Fruit fly (Drosophila melanogaster) whole organism, prepupa: ENCODE measurements around the gene CG8560.

ENCODE experiments used
- Blimp-1 ChIP-seq: fragments of 200-800 bp; sonication (Bioruptor generic); optimal IDR thresholded peaks from 3 replicates; lab custom pipeline; 2017; ENCODE audit warnings: missing biosample characterization, missing genetic modification characterization, mild to moderate bottlenecking, moderate library complexity, missing genetic modification reagents
- CG11762 ChIP-seq: fragments of 200-800 bp; sonication (Bioruptor generic); optimal IDR thresholded peaks from 3 replicates; lab custom pipeline; 2016; ENCODE audit warnings: missing biosample characterization, missing genetic modification characterization; ENCODE audit not compliant: insufficient read depth
- CG11902 ChIP-seq: fragments of 200-800 bp; sonication (Bioruptor generic); optimal IDR thresholded peaks from 3 replicates; lab custom pipeline; 2016; ENCODE audit warnings: missing biosample characterization, missing genetic modification characterization
- CG15336 ChIP-seq: fragments of 200-800 bp; sonication (Bioruptor generic); IDR thresholded peaks from 2 replicates; pipeline ENCODE4 v1.3.6; 2022; ENCODE audit warnings: missing biosample characterization, missing genetic modification characterization
- CG1621 ChIP-seq: fragments of 200-800 bp; sonication (Bioruptor generic); optimal IDR thresholded peaks from 3 replicates; lab custom pipeline; 2018; ENCODE audit warnings: missing biosample characterization, mild to moderate bottlenecking, missing genetic modification characterization
- CG3032 ChIP-seq: fragments of 200-800 bp; optimal IDR thresholded peaks from 2 replicates; lab custom pipeline; 2019; ENCODE audit warnings: missing biosample characterization, mild to moderate bottlenecking, missing genetic modification characterization, moderate library complexity
- CG31627 ChIP-seq: fragments of 200-800 bp; sonication (Bioruptor generic); optimal IDR thresholded peaks from 3 replicates; lab custom pipeline; 2016; ENCODE audit warnings: missing biosample characterization, missing genetic modification characterization
- CG32006 ChIP-seq: fragments of 200-800 bp; sonication (Bioruptor generic); optimal IDR thresholded peaks from 3 replicates; lab custom pipeline; 2017; ENCODE audit warnings: missing biosample characterization, mild to moderate bottlenecking, missing genetic modification characterization
- CG34406 ChIP-seq: fragments of 200-800 bp; sonication (Bioruptor generic); optimal IDR thresholded peaks from 3 replicates; lab custom pipeline; 2016; ENCODE audit warnings: missing biosample characterization, missing genetic modification characterization
- CG6276 ChIP-seq: fragments of 200-800 bp; sonication (Bioruptor generic); optimal IDR thresholded peaks from 2 replicates; lab custom pipeline; 2017; ENCODE audit warnings: missing biosample characterization, mild to moderate bottlenecking, missing genetic modification characterization
- CG6792 ChIP-seq: fragments of 200-800 bp; sonication (Bioruptor generic); optimal IDR thresholded peaks from 3 replicates; lab custom pipeline; 2016; ENCODE audit warnings: missing biosample characterization, missing genetic modification characterization
- CG6808 ChIP-seq: fragments of 200-800 bp; sonication (Bioruptor generic); optimal IDR thresholded peaks from 3 replicates; lab custom pipeline; 2017; ENCODE audit warnings: missing biosample characterization, missing genetic modification characterization, mild to moderate bottlenecking, moderate library complexity, missing genetic modification reagents
- CG6854 ChIP-seq: fragments of 200-800 bp; sonication (Bioruptor generic); optimal IDR thresholded peaks from 2 replicates; lab custom pipeline; 2017; ENCODE audit warnings: missing biosample characterization, mild to moderate bottlenecking, missing genetic modification characterization
- CG7368 ChIP-seq: fragments of 200-800 bp; sonication (Bioruptor generic); optimal IDR thresholded peaks from 3 replicates; lab custom pipeline; 2016; ENCODE audit warnings: missing biosample characterization, missing genetic modification characterization
- CG8119 ChIP-seq: fragments of 200-800 bp; sonication (Bioruptor generic); IDR thresholded peaks from 3 replicates; pipeline ENCODE4 v1.3.6; 2022; ENCODE audit warnings: missing biosample characterization, missing genetic modification characterization
- CG8319 ChIP-seq: fragments of 200-800 bp; sonication (Bioruptor generic); optimal IDR thresholded peaks from 3 replicates; lab custom pipeline; 2016; ENCODE audit warnings: missing biosample characterization, missing genetic modification characterization
- CG8632 ChIP-seq: fragments of 200-800 bp; sonication (Bioruptor generic); optimal IDR thresholded peaks from 3 replicates; lab custom pipeline; 2016; ENCODE audit warnings: missing biosample characterization, missing genetic modification characterization
- Eip75B ChIP-seq: fragments of 200-800 bp; sonication (Bioruptor generic); optimal IDR thresholded peaks from 3 replicates; lab custom pipeline; 2016; ENCODE audit warnings: missing biosample characterization, missing genetic modification characterization
- Eip78C ChIP-seq: fragments of 200-800 bp; sonication (Bioruptor generic); peaks from one replicate; lab custom pipeline; 2016; ENCODE audit warnings: missing biosample characterization, missing genetic modification characterization
- Eip93F ChIP-seq: fragments of 200-800 bp; sonication (Bioruptor generic); optimal IDR thresholded peaks from 2 replicates; lab custom pipeline; 2016; ENCODE audit warnings: missing biosample characterization, mild to moderate bottlenecking, missing genetic modification characterization
- Ets96B ChIP-seq: fragments of 200-800 bp; optimal IDR thresholded peaks from 2 replicates; lab custom pipeline; 2019; ENCODE audit warnings: missing biosample characterization, mild to moderate bottlenecking, missing genetic modification characterization, moderate library complexity
- Gug ChIP-seq: fragments of 200-800 bp; sonication (Bioruptor generic); IDR thresholded peaks from 2 replicates; pipeline ENCODE4 v1.3.6; 2022; ENCODE audit warnings: missing biosample characterization, missing genetic modification characterization
- Hr38 ChIP-seq: sonication (Bioruptor generic); optimal IDR thresholded peaks from 2 replicates; lab custom pipeline; 2016; ENCODE audit warnings: missing biosample characterization, missing genetic modification characterization
- Hr39 ChIP-seq: fragments of 200-800 bp; sonication (Bioruptor generic); optimal IDR thresholded peaks from 2 replicates; lab custom pipeline; 2016; ENCODE audit warnings: missing biosample characterization, missing genetic modification characterization
- Hr4 ChIP-seq: fragments of 200-800 bp; sonication (Bioruptor generic); optimal IDR thresholded peaks from 3 replicates; lab custom pipeline; 2016; ENCODE audit warnings: missing biosample characterization, missing genetic modification characterization
- Lpt ChIP-seq: fragments of 200-800 bp; sonication (Bioruptor generic); optimal IDR thresholded peaks from 3 replicates; lab custom pipeline; 2016; ENCODE audit warnings: missing biosample characterization, missing genetic modification characterization
- Met ChIP-seq: fragments of 200-800 bp; sonication (Bioruptor generic); optimal IDR thresholded peaks from 3 replicates; lab custom pipeline; 2016; ENCODE audit warnings: missing biosample characterization, missing genetic modification characterization
- OdsH ChIP-seq: fragments of 200-800 bp; sonication (Bioruptor generic); optimal IDR thresholded peaks from 3 replicates; lab custom pipeline; 2016; ENCODE audit warnings: missing biosample characterization, missing genetic modification characterization
- Smox ChIP-seq: fragments of 200-800 bp; sonication (Bioruptor generic); optimal IDR thresholded peaks from 3 replicates; lab custom pipeline; 2016; ENCODE audit warnings: missing biosample characterization, missing genetic modification characterization
- Sox15 ChIP-seq: fragments of 200-800 bp; sonication (Bioruptor generic); optimal IDR thresholded peaks from 3 replicates; lab custom pipeline; 2016; ENCODE audit warnings: missing biosample characterization, missing genetic modification characterization
- fd59A ChIP-seq: fragments of 200-800 bp; sonication (Bioruptor generic); optimal IDR thresholded peaks from 2 replicates; lab custom pipeline; 2017; ENCODE audit warnings: missing biosample characterization, mild to moderate bottlenecking, missing genetic modification characterization, missing genetic modification reagents
- fd85E ChIP-seq: fragments of 200-800 bp; sonication (Bioruptor generic); optimal IDR thresholded peaks from 3 replicates; lab custom pipeline; 2016; ENCODE audit warnings: missing biosample characterization, missing genetic modification characterization
- fkh ChIP-seq: fragments of 200-800 bp; sonication (Bioruptor generic); optimal IDR thresholded peaks from 3 replicates; lab custom pipeline; 2017; ENCODE audit warnings: missing biosample characterization, mild to moderate bottlenecking, missing genetic modification characterization, moderate library complexity
- net ChIP-seq: fragments of 200-800 bp; sonication (Bioruptor generic); optimal IDR thresholded peaks from 3 replicates; lab custom pipeline; 2016; ENCODE audit warnings: missing biosample characterization, missing genetic modification characterization
- salr ChIP-seq, 2 experiments: fragments of 200-800 bp; sonication (Bioruptor generic); optimal IDR thresholded peaks; 3 replicates each; lab custom pipeline; 2016 to 2018; ENCODE audit warnings: missing biosample characterization in 2 of 2, missing genetic modification characterization in 2 of 2, mild to moderate bottlenecking in 1 of 2
- spab ChIP-seq: fragments of 200-800 bp; sonication (Bioruptor generic); optimal IDR thresholded peaks from 2 replicates; lab custom pipeline; 2017; ENCODE audit warnings: missing biosample characterization, mild to moderate bottlenecking, missing genetic modification characterization, missing genetic modification reagents
- ss ChIP-seq, 2 experiments: fragments of 200-800 bp; sonication (Bioruptor generic); optimal IDR thresholded peaks; 2 replicates in 1 of 2; 3 replicates in 1 of 2; lab custom pipeline; 2017 to 2018; ENCODE audit warnings: mild to moderate bottlenecking in 2 of 2, missing biosample characterization in 2 of 2, missing genetic modification characterization in 2 of 2, moderate library complexity in 1 of 2
- svp ChIP-seq: fragments of 200-800 bp; sonication (Bioruptor generic); peaks from one replicate; lab custom pipeline; 2016; ENCODE audit warnings: missing biosample characterization, missing genetic modification characterization

CG8560 gene

dm6 chr3L:7404081-7404480 lies at the start of gene CG8560:
CG8560 (minus strand) TSS chr3L:7404181.
- TF ChIP-seq Hr4 (GFP tag; lab: Kevin White, UChicago) (no peak), CG15336 (GFP tag; lab: Robert Waterston, UW) (no peak), net (GFP tag; lab: Kevin White, UChicago) (no peak), CG7368 (GFP tag; lab: Kevin White, UChicago) (no peak), CG8632 (no peak), Sox15 (GFP tag; lab: Kevin White, UChicago) (no peak), CG6276 (GFP tag; lab: Kevin White, UChicago) (no peak), CG3032 (tag; lab: Kevin White, UChicago) (no peak), CG1621 (tag; lab: Kevin White, UChicago) (no peak), CG31627 (GFP tag; lab: Kevin White, UChicago) (no peak), CG11902 (GFP tag; lab: Kevin White, UChicago) (no peak), CG6808 (no peak), CG8119 (GFP tag; lab: Robert Waterston, UW) (no peak), fd85E (GFP tag; lab: Kevin White, UChicago) (no peak), Hr38 (no peak)
- TF ChIP-seq, all 60 proteins: peak for 0

- TF ChIP-seq CG11762 (GFP tag; lab: Kevin White, UChicago) (no peak), Hr4 (GFP tag; lab: Kevin White, UChicago) (no peak), Eip93F (GFP tag; lab: Kevin White, UChicago) (no peak), spab (GFP tag; lab: Kevin White, UChicago) (no peak), fkh (GFP tag; lab: Kevin White, UChicago) (no peak), Hr39 (no peak), Lpt (GFP tag; lab: Kevin White, UChicago) (no peak), CG6854 (no peak), Gug (no peak), svp (GFP tag; lab: Kevin White, UChicago) (no peak)
These were observed 46.6 kb upstream of the CG8560 start, which contains the start of gene CG33278 for dm6 chr3L:7450553-7450952. CG33278 (plus strand) TSS chr3L:7450853.

dm6 chr3L:7449097-7449496 lies 45.1 kb upstream of the CG8560 start:
- no peak for TF ChIP-seq CG7368 (GFP tag; lab: Kevin White, UChicago)

- TF ChIP-seq ss (GFP tag; optimal IDR thresholded peaks at IDR 0.05; lab: Kevin White, UChicago) (no peak), CG11902 (GFP tag; lab: Kevin White, UChicago) (no peak), Hr4 (GFP tag; lab: Kevin White, UChicago) (no peak), Gug (no peak), fkh (GFP tag; lab: Kevin White, UChicago) (no peak), CG6792 (GFP tag; lab: Kevin White, UChicago) (no peak), Ets96B (no peak), Sox15 (GFP tag; lab: Kevin White, UChicago) (no peak), CG8319 (GFP tag; lab: Kevin White, UChicago) (no peak), CG1621 (tag; lab: Kevin White, UChicago) (no peak), Eip75B (GFP tag; lab: Kevin White, UChicago) (no peak), Blimp-1 (GFP tag; lab: Kevin White, UChicago) (no peak), fd59A (no peak), Hr38 (no peak), CG8632 (no peak), CG34406 (GFP tag; lab: Kevin White, UChicago) (no peak), spab (GFP tag; lab: Kevin White, UChicago) (no peak)
These were observed 36.7 kb upstream of the CG8560 start, which contains the start of gene sphinx2 for dm6 chr3L:7440633-7441032. sphinx2 (minus strand) TSS chr3L:7440733.

dm6 chr3L:7439305-7439704 lies 35.3 kb upstream of the CG8560 start, which contains the start of gene sphinx1:
sphinx1 (minus strand) TSS chr3L:7439405.
- TF ChIP-seq Lpt (GFP tag; lab: Kevin White, UChicago) (no peak), net (GFP tag; lab: Kevin White, UChicago) (no peak), fd59A (no peak), salr (GFP tag; optimal IDR thresholded peaks at IDR 0.05; lab: Kevin White, UChicago) (no peak), CG32006 (no peak), Met (GFP tag; lab: Kevin White, UChicago) (no peak), Smox (no peak), Eip78C (no peak), CG6808 (no peak), Hr39 (no peak), Hr38 (no peak), CG3032 (tag; lab: Kevin White, UChicago) (no peak), fkh (GFP tag; lab: Kevin White, UChicago) (no peak), OdsH (GFP tag; lab: Kevin White, UChicago) (no peak), CG34406 (GFP tag; lab: Kevin White, UChicago) (no peak), ss (GFP tag; optimal IDR thresholded peaks at IDR 0.05; lab: Kevin White, UChicago) (no peak)
